Fruit fly (Drosophila melanogaster) whole organism, embryonic: Measurements from ENCODE around the gene CG10431.

Source experiments
- Atf3 ChIP-seq: fragments of 200-800 bp; sonication (Bioruptor generic); optimal IDR thresholded peaks from 3 replicates; lab custom pipeline; 2016; ENCODE audit warnings: missing biosample characterization, missing genetic modification characterization
- CG10267 ChIP-seq: fragments of 200-800 bp; sonication (Bioruptor generic); optimal IDR thresholded peaks from 2 replicates; lab custom pipeline; 2018; ENCODE audit warnings: missing biosample characterization, mild to moderate bottlenecking, missing genetic modification characterization, moderate library complexity
- CG10565 ChIP-seq: fragments of 200-800 bp; sonication (Bioruptor generic); optimal IDR thresholded peaks from 3 replicates; lab custom pipeline; 2016; ENCODE audit warnings: missing biosample characterization, mild to moderate bottlenecking, missing genetic modification characterization
- CG10654 ChIP-seq: fragments of 200-800 bp; sonication (Bioruptor generic); optimal IDR thresholded peaks from 2 replicates; lab custom pipeline; 2016; ENCODE audit warnings: missing biosample characterization, missing genetic modification characterization
- CG11504 ChIP-seq: fragments of 200-800 bp; sonication (Bioruptor generic); optimal IDR thresholded peaks from 3 replicates; lab custom pipeline; 2019; ENCODE audit warnings: missing biosample characterization, mild to moderate bottlenecking, missing genetic modification characterization, moderate library complexity
- CG12155 ChIP-seq: fragments of 200-800 bp; sonication (Bioruptor generic); optimal IDR thresholded peaks from 3 replicates; lab custom pipeline; 2016; ENCODE audit warnings: missing biosample characterization, missing genetic modification characterization
- CG14710 ChIP-seq: fragments of 200-800 bp; sonication (Bioruptor generic); optimal IDR thresholded peaks from 3 replicates; lab custom pipeline; 2019; ENCODE audit warnings: missing biosample characterization, mild to moderate bottlenecking, missing genetic modification characterization, moderate library complexity
- CG14965 ChIP-seq: fragments of 200-800 bp; sonication (Bioruptor generic); optimal IDR thresholded peaks from 2 replicates; lab custom pipeline; 2016; ENCODE audit warnings: missing biosample characterization, missing genetic modification characterization, borderline replicate concordance
- CG1647 ChIP-seq: fragments of 200-800 bp; sonication (Bioruptor generic); optimal IDR thresholded peaks from 3 replicates; lab custom pipeline; 2016; ENCODE audit warnings: missing biosample characterization, missing genetic modification characterization
- CG17359 ChIP-seq: fragments of 200-800 bp; sonication (Bioruptor generic); optimal IDR thresholded peaks from 3 replicates; lab custom pipeline; 2018; ENCODE audit warnings: missing biosample characterization, mild to moderate bottlenecking, missing genetic modification characterization, moderate library complexity
- CG17912 ChIP-seq: fragments of 200-800 bp; sonication (Bioruptor generic); optimal IDR thresholded peaks from 2 replicates; lab custom pipeline; 2018; ENCODE audit warnings: missing biosample characterization, mild to moderate bottlenecking, missing genetic modification characterization
- CG18011 ChIP-seq: fragments of 200-800 bp; sonication (Bioruptor generic); optimal IDR thresholded peaks from 2 replicates; lab custom pipeline; 2017; ENCODE audit warnings: missing biosample characterization, missing genetic modification characterization, mild to moderate bottlenecking, moderate library complexity, missing genotype
- CG18262 ChIP-seq: fragments of 200-800 bp; optimal IDR thresholded peaks from 3 replicates; lab custom pipeline; 2019; ENCODE audit warnings: missing biosample characterization, mild to moderate bottlenecking, missing genetic modification characterization, moderate library complexity
- CG2129 ChIP-seq: fragments of 200-800 bp; sonication (Bioruptor generic); IDR thresholded peaks from 2 replicates; pipeline ENCODE4 v1.3.6; 2022; ENCODE audit warnings: missing biosample characterization, missing genetic modification characterization; ENCODE audit not compliant: partially characterized antibody
- CG2712 ChIP-seq: fragments of 200-800 bp; optimal IDR thresholded peaks from 3 replicates; lab custom pipeline; 2019; ENCODE audit warnings: missing biosample characterization, mild to moderate bottlenecking, missing genetic modification characterization, moderate library complexity
- CG31441 ChIP-seq: fragments of 200-800 bp; sonication (Bioruptor generic); IDR thresholded peaks from 2 replicates; pipeline ENCODE4 v1.3.6; 2022; ENCODE audit warnings: missing biosample characterization, missing genetic modification characterization
- CG32532 ChIP-seq: fragments of 200-800 bp; sonication (Bioruptor generic); IDR thresholded peaks from 2 replicates; pipeline ENCODE4 v1.3.6; 2022; ENCODE audit warnings: missing biosample characterization, missing genetic modification characterization
- CG33557 ChIP-seq: fragments of 200-800 bp; sonication (Bioruptor generic); optimal IDR thresholded peaks from 2 replicates; lab custom pipeline; 2019; ENCODE audit warnings: missing biosample characterization, mild to moderate bottlenecking, missing genetic modification characterization, moderate library complexity
- CG7745 ChIP-seq: fragments of 200-800 bp; sonication (Bioruptor generic); optimal IDR thresholded peaks from 2 replicates; lab custom pipeline; 2018; ENCODE audit warnings: missing biosample characterization, mild to moderate bottlenecking, missing genetic modification characterization, moderate library complexity
- CG8290 ChIP-seq, 3 experiments: fragments of 200-800 bp; sonication (Bioruptor generic); optimal IDR thresholded peaks; 2 replicates each; lab custom pipeline; 2016 to 2019; ENCODE audit warnings: missing biosample characterization in 3 of 3, missing genetic modification characterization in 3 of 3, mild to moderate bottlenecking in 2 of 3, moderate library complexity in 1 of 3
- CG8944 ChIP-seq: fragments of 200-800 bp; sonication (Bioruptor generic); optimal IDR thresholded peaks from 3 replicates; lab custom pipeline; 2016; ENCODE audit warnings: missing biosample characterization, missing genetic modification characterization
- CG9437 ChIP-seq: fragments of 200-800 bp; sonication (Bioruptor generic); optimal IDR thresholded peaks from 2 replicates; lab custom pipeline; 2018; ENCODE audit warnings: missing biosample characterization, mild to moderate bottlenecking, missing genetic modification characterization
- D ChIP-seq, 2 experiments: fragments of 200-800 bp in 1 of 2; fragments of >200 bp in 1 of 2; sonication (Bioruptor generic) in 1 of 2; optimal IDR thresholded peaks; 2 replicates in 1 of 2; 3 replicates in 1 of 2; lab custom pipeline; 2017; ENCODE audit warnings: mild to moderate bottlenecking in 1 of 2, missing biosample characterization in 1 of 2, missing genetic modification characterization in 1 of 2, missing genetic modification reagents in 1 of 2
- Ets97D ChIP-seq: fragments of 200-800 bp; sonication (Bioruptor generic); optimal IDR thresholded peaks from 3 replicates; lab custom pipeline; 2016; ENCODE audit warnings: missing biosample characterization, missing genetic modification characterization
- HLH54F ChIP-seq: fragments of 200-800 bp; sonication (Bioruptor generic); optimal IDR thresholded peaks from 3 replicates; lab custom pipeline; 2016; ENCODE audit warnings: missing biosample characterization, missing genetic modification characterization
- HmgZ ChIP-seq: fragments of 200-800 bp; sonication (Bioruptor generic); optimal IDR thresholded peaks from 2 replicates; lab custom pipeline; 2018; ENCODE audit warnings: missing biosample characterization, mild to moderate bottlenecking, missing genetic modification characterization
- NC2β ChIP-seq: fragments of 200-800 bp; sonication (Bioruptor generic); optimal IDR thresholded peaks from 2 replicates; lab custom pipeline; 2016; ENCODE audit warnings: missing biosample characterization, missing genetic modification characterization
- Rx ChIP-seq: fragments of 200-800 bp; sonication (Bioruptor generic); IDR thresholded peaks from 2 replicates; pipeline ENCODE4 v1.3.6; 2022; ENCODE audit warnings: missing biosample characterization, missing genetic modification characterization
- Scr ChIP-seq: fragments of 200-800 bp; sonication (Bioruptor generic); IDR thresholded peaks from 2 replicates; pipeline ENCODE4 v1.3.6; 2022; ENCODE audit warnings: missing biosample characterization, missing genetic modification characterization; ENCODE audit not compliant: partially characterized antibody
- Trl ChIP-seq, 3 experiments: fragments of >200 bp in 2 of 3; fragments of 200-800 bp in 1 of 3; sonication (Bioruptor generic) in 1 of 3; optimal IDR thresholded peaks; 2 replicates in 1 of 3; 3 replicates in 2 of 3; lab custom pipeline; 2016 to 2017; ENCODE audit warnings: missing biosample characterization in 1 of 3, missing genetic modification characterization in 1 of 3
- ab ChIP-seq: fragments of 200-800 bp; sonication (Bioruptor generic); optimal IDR thresholded peaks from 2 replicates; lab custom pipeline; 2016; ENCODE audit warnings: missing biosample characterization, missing genetic modification characterization
- al ChIP-seq: fragments of 200-800 bp; sonication (Bioruptor generic); IDR thresholded peaks from 2 replicates; pipeline ENCODE4 v1.3.6; 2022; ENCODE audit warnings: missing biosample characterization, missing genetic modification characterization
- bab2 ChIP-seq: fragments of 200-800 bp; sonication (Bioruptor generic); optimal IDR thresholded peaks from 2 replicates; lab custom pipeline; 2016; ENCODE audit warnings: missing biosample characterization, missing genetic modification characterization
- bowl ChIP-seq: fragments of 200-800 bp; sonication (Bioruptor generic); IDR thresholded peaks from 2 replicates; pipeline ENCODE4 v1.3.6; 2022; ENCODE audit warnings: missing biosample characterization, missing genetic modification characterization
- bsh ChIP-seq, 2 experiments: fragments of 200-800 bp; sonication (Bioruptor generic); optimal IDR thresholded peaks; 2 replicates each; lab custom pipeline; 2017 to 2018; ENCODE audit warnings: mild to moderate bottlenecking in 2 of 2, missing biosample characterization in 2 of 2, missing genetic modification characterization in 2 of 2, moderate library complexity in 1 of 2
- cad ChIP-seq: fragments of >200 bp; optimal IDR thresholded peaks from 2 replicates; lab custom pipeline; 2017; ENCODE audit warnings: missing biosample characterization, missing genetic modification characterization
- crp ChIP-seq, 2 experiments: fragments of 200-800 bp; sonication (Bioruptor generic); optimal IDR thresholded peaks; 2 replicates in 1 of 2; 3 replicates in 1 of 2; lab custom pipeline; 2017; ENCODE audit warnings: missing biosample characterization in 2 of 2, missing genetic modification characterization in 2 of 2, mild to moderate bottlenecking in 1 of 2, moderate library complexity in 1 of 2
- dmrt99B ChIP-seq: fragments of 200-800 bp; sonication (Bioruptor generic); optimal IDR thresholded peaks from 2 replicates; lab custom pipeline; 2018; ENCODE audit warnings: missing biosample characterization, mild to moderate bottlenecking, missing genetic modification characterization, moderate library complexity
- en ChIP-seq: fragments of 200-800 bp; sonication (Bioruptor generic); optimal IDR thresholded peaks from 2 replicates; lab custom pipeline; 2016; ENCODE audit warnings: missing biosample characterization, missing genetic modification characterization
- eve ChIP-seq, 2 experiments: fragments of >200 bp; optimal IDR thresholded peaks; 2 replicates each; lab custom pipeline; 2017; ENCODE audit warnings: missing biosample characterization in 2 of 2, missing genetic modification characterization in 2 of 2
- ewg ChIP-seq: fragments of 200-800 bp; sonication (Bioruptor generic); optimal IDR thresholded peaks from 3 replicates; lab custom pipeline; 2017; ENCODE audit warnings: mild to moderate bottlenecking, missing biosample characterization, missing genetic modification reagents, missing genetic modification characterization
- gsb ChIP-seq: fragments of 200-800 bp; sonication (Bioruptor generic); IDR thresholded peaks from 2 replicates; pipeline ENCODE4 v1.3.6; 2022; ENCODE audit warnings: missing biosample characterization, missing genetic modification characterization
- lbe ChIP-seq: fragments of 200-800 bp; sonication (Bioruptor generic); optimal IDR thresholded peaks from 2 replicates; lab custom pipeline; 2016; ENCODE audit warnings: missing biosample characterization, mild to moderate bottlenecking, missing genetic modification characterization
- otp ChIP-seq: fragments of 200-800 bp; sonication (Bioruptor generic); IDR thresholded peaks from 3 replicates; pipeline ENCODE4, ENCODE4 v1.3.6; 2022; ENCODE audit warnings: missing biosample characterization, missing genetic modification characterization
- pnt ChIP-seq: fragments of 200-800 bp; sonication (Bioruptor generic); optimal IDR thresholded peaks from 3 replicates; lab custom pipeline; 2016; ENCODE audit warnings: missing biosample characterization, missing genetic modification characterization
- psq ChIP-seq: fragments of 200-800 bp; sonication (Bioruptor generic); optimal IDR thresholded peaks from 2 replicates; lab custom pipeline; 2017; ENCODE audit warnings: missing biosample characterization, missing genetic modification characterization
- shn ChIP-seq: fragments of 200-800 bp; sonication (Bioruptor generic); optimal IDR thresholded peaks from 3 replicates; lab custom pipeline; 2016; ENCODE audit warnings: missing biosample characterization, missing genetic modification characterization
- slp2 ChIP-seq: fragments of 200-800 bp; sonication (Bioruptor generic); optimal IDR thresholded peaks from 2 replicates; lab custom pipeline; 2016; ENCODE audit warnings: missing biosample characterization, missing genetic modification characterization

The CG10431 gene

DNA sequence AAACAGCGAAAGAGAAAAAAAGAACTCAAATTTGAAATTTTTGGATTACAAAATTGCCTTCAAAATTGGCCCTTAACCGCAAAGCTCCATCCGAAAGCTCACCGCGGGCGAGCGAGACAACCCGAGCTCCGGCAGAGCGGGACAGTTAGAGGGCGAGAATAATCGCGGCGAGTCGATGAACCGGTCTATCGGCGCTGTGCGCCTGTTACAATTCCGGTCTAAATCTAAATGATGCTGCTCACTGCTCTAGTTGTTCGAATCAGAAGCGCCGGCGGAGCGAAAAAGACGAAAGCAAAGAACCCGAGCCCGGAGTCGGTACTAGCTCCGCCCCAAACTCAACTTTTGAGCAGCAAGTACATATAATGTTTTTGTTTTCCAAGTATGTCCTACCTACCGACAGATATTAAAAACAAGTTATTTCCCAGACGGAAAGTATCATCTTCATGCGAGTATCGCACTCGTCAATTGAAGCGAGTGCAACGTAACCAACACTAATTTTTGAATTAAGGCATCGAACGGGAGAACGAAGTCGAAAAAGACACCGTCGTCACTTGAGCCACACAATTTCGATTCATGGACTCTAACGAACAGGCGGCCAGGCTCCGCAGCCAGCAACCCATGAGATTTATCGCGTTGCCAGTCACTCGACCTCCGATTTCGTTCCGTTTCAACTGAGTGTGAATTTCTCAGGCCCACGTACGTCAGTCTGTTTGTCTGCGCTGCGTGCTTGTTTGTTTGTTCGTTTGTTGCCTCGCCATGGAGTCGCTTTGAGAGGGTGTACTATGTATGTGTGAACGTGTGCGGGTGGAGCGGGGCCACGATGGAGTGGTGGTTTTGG is 30.1 kb upstream of the CG10431 start (continued):
- TF ChIP-seq CG8944 (no peak), dmrt99B (tag; lab: Kevin White, UChicago) (peak; percentile 38), HLH54F (no peak), lbe (GFP tag; lab: Kevin White, UChicago) (peak; percentile 39), gsb (GFP tag; lab: Robert Waterston, UW) (no peak), bsh (GFP tag; optimal IDR thresholded peaks at IDR 0.05; lab: Kevin White, UChicago) (peak in 1 of 2 experiments; percentile 48), CG11504 (tag; lab: Kevin White, UChicago) (peak; percentile 27), CG17912 (no peak), CG7745 (tag; lab: Kevin White, UChicago) (peak; percentile 87), ewg (GFP tag; lab: Kevin White, UChicago) (no peak), D (optimal IDR thresholded peaks at IDR 0.05; lab: Kevin White, UChicago) (peak; percentile 37), D (GFP tag; optimal IDR thresholded peaks at IDR 0.05; lab: Kevin White, UChicago) (no peak), CG10565 (GFP tag; lab: Kevin White, UChicago) (no peak), crp (GFP tag; optimal IDR thresholded peaks at IDR 0.05; lab: Kevin White, UChicago) (no peak), cad (GFP tag; lab: Kevin White, UChicago) (no peak), Atf3 (GFP tag; lab: Kevin White, UChicago) (no peak), ab (GFP tag; lab: Kevin White, UChicago) (peak; percentile 23), slp2 (GFP tag; lab: Kevin White, UChicago) (no peak), CG18011 (GFP tag; lab: Kevin White, UChicago) (no peak), en (GFP tag; lab: Kevin White, UChicago) (no peak), CG8290 (GFP tag; optimal IDR thresholded peaks at IDR 0.05; lab: Kevin White, UChicago) (no peak), CG8290 (tag; optimal IDR thresholded peaks at IDR 0.05; lab: Kevin White, UChicago) (peak in 1 of 2 experiments; percentile 76), CG2129 (GFP tag; lab: Robert Waterston, UW) (no peak), bab2 (GFP tag; lab: Kevin White, UChicago) (no peak), NC2β (GFP tag; lab: Kevin White, UChicago) (no peak), CG14965 (no peak), CG10267 (tag; lab: Kevin White, UChicago) (peak; percentile 15), CG2712 (tag; lab: Kevin White, UChicago) (peak; percentile 0), shn (GFP tag; lab: Kevin White, UChicago) (no peak), CG1647 (no peak), CG31441 (no peak), CG32532 (GFP tag; lab: Robert Waterston, UW) (no peak), Rx (no peak), otp (GFP tag; lab: Robert Waterston, UW) (no peak), CG33557 (GFP tag; lab: Kevin White, UChicago) (no peak), CG18262 (tag; lab: Kevin White, UChicago) (no peak), Ets97D (peak; percentile 45), CG9437 (no peak), psq (GFP tag; lab: Kevin White, UChicago) (peak; percentile 8), eve (GFP tag; optimal IDR thresholded peaks at IDR 0.05; lab: Kevin White, UChicago) (no peak), HmgZ (tag; lab: Kevin White, UChicago) (no peak), CG10654 (GFP tag; lab: Kevin White, UChicago) (no peak), CG17359 (tag; lab: Kevin White, UChicago) (no peak), bowl (no peak), Scr (GFP tag; lab: Robert Waterston, UW) (no peak), al (GFP tag; lab: Robert Waterston, UW) (no peak), pnt (GFP tag; lab: Kevin White, UChicago) (no peak), Trl (optimal IDR thresholded peaks at IDR 0.05; lab: Kevin White, UChicago) (no peak), Trl (GFP tag; optimal IDR thresholded peaks at IDR 0.05; lab: Kevin White, UChicago) (no peak), CG14710 (no peak), CG12155 (peak; percentile 81)
